Worm (Caenorhabditis elegans): ENCODE results near the gene sdz-37.

Gene sdz-37

DNA sequence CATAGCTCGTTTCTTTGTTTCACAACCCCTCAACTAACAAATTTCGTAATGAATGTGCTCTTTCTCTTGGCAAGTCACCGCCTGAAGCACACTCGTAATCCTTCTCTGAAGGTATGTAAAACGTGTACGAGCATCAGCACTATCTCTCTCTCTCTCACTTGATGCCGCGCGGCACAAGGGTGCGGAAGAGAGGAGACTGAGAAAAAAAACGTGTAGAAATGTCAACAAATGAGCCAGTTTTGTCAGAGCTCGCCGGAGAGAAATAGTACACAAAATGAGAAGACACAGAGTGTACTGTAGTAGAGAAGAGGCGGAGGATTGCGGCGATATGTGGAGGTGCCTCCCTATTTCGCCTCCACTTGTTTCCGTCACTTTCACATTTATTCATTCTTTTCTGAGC lies 45.6 kb downstream of the sdz-37 start, which contains the start of gene F59B10.3:
TSS of gene F59B10.3 (plus strand) at position 301 of the 400 bp plus-strand sequence.
- TF ChIP-seq dao-5 (tag; optimal IDR thresholded peaks at IDR 0.05) (no peak), W03F9.2 (tag; optimal IDR thresholded peaks at IDR 0.05) (no peak), him-1 (tag; optimal IDR thresholded peaks at IDR 0.05) (no peak)

DNA sequence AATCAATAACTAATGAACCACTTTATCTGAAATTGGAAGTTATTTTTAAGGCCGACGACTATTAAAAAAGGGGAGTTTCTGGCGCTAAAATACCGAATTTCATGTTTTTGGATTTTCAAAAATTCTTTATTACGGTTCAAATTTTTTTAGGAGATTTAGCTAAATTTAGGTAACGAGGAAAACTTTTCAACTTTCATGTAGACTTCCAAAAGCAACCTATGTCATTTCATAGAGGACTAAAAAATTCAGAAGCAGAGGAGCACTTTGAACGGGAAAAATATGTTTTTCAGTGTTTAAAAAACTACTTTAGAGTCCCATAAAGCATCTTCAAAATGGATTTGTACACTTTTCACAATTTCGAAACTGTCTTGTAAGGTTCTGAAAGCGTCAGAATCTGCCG lies 48.7 kb downstream of the sdz-37 start:
- TF ChIP-seq W03F9.2 (tag; optimal IDR thresholded peaks at IDR 0.05) (no peak), him-1 (tag; optimal IDR thresholded peaks at IDR 0.05) (no peak), dao-5 (tag; optimal IDR thresholded peaks at IDR 0.05) (no peak)
